Worm (Caenorhabditis elegans) whole organism, young adult: ENCODE measurements around the gene ZK328.6.
A peak's percentile ranks its signal among the peaks of the same experiment; 100 is the strongest.

Experiments used
- F23B12.7 ChIP-seq: sonication (generic microtip); optimal IDR thresholded peaks from 2 replicates; lab custom pipeline; 2017; ENCODE audit warnings: missing genetic modification characterization, mild to moderate bottlenecking, missing compliant biosample characterization, antibody characterized with exemption, moderate library complexity; ENCODE audit not compliant: insufficient read depth
- F52B5.7 ChIP-seq: sonication (generic microtip); optimal IDR thresholded peaks from 2 replicates; lab custom pipeline; 2016; ENCODE audit warnings: mild to moderate bottlenecking, missing genetic modification characterization, missing compliant biosample characterization
- K12H6.12 ChIP-seq: fragments of 200-800 bp; sonication (Bioruptor generic); optimal IDR thresholded peaks from 2 replicates; lab custom pipeline; 2018; ENCODE audit warnings: mild to moderate bottlenecking, missing genetic modification characterization, missing compliant biosample characterization
- ZK185.1 ChIP-seq: sonication (generic microtip); optimal IDR thresholded peaks from 2 replicates; lab custom pipeline; 2016; ENCODE audit warnings: mild to moderate bottlenecking, missing genetic modification characterization, missing compliant biosample characterization; ENCODE audit not compliant: poor library complexity, severe bottlenecking
- attf-3 ChIP-seq: fragments of 200-800 bp; sonication (Bioruptor generic); conservative IDR thresholded peaks from 2 replicates; pipeline ENCODE4 v1.3.6; 2022; ENCODE audit warnings: missing genetic modification reagents, missing genetic modification characterization, missing compliant biosample characterization
- attf-5 ChIP-seq: fragments of 200-800 bp; sonication (Bioruptor generic); optimal IDR thresholded peaks from 2 replicates; lab custom pipeline; 2018; ENCODE audit warnings: mild to moderate bottlenecking, missing genetic modification characterization, missing compliant biosample characterization
- attf-6 ChIP-seq: fragments of 200-800 bp; sonication (Bioruptor generic); IDR thresholded peaks from 2 replicates; pipeline ENCODE4 v1.3.6; 2022; ENCODE audit warnings: missing genetic modification reagents, missing genetic modification characterization, missing compliant biosample characterization
- bed-2 ChIP-seq: fragments of 200-800 bp; sonication (Bioruptor generic); IDR thresholded peaks from 2 replicates; pipeline ENCODE4 v1.3.6; 2022; ENCODE audit warnings: missing genetic modification reagents, missing genetic modification characterization, missing compliant biosample characterization
- cebp-1 ChIP-seq, 2 experiments: fragments of 200-800 bp in 1 of 2; sonication (Bioruptor generic) in 1 of 2; sonication (generic microtip) in 1 of 2; IDR thresholded peaks in 1 of 2; optimal IDR thresholded peaks in 1 of 2; 2 replicates each; pipeline versions ENCODE4 v1.3.6 to Lab custom; 2017 to 2022; ENCODE audit warnings: missing compliant biosample characterization in 2 of 2, missing genetic modification characterization in 2 of 2, mild to moderate bottlenecking in 1 of 2, missing genetic modification reagents in 1 of 2, moderate library complexity in 1 of 2
- ceh-100 ChIP-seq: fragments of 200-800 bp; sonication (Bioruptor generic); IDR thresholded peaks from 2 replicates; pipeline ENCODE4 v1.3.6; 2022; ENCODE audit warnings: missing genetic modification reagents, missing genetic modification characterization, missing compliant biosample characterization
- hlh-12 ChIP-seq: sonication (generic microtip); optimal IDR thresholded peaks from 2 replicates; lab custom pipeline; 2016; ENCODE audit warnings: missing genetic modification characterization, missing compliant biosample characterization
- hmg-1.2 ChIP-seq: fragments of 200-800 bp; sonication (Bioruptor generic); IDR thresholded peaks from 2 replicates; pipeline ENCODE4 v1.3.6; 2022; ENCODE audit warnings: missing genetic modification reagents, missing genetic modification characterization, missing compliant biosample characterization
- hrde-1 ChIP-seq: sonication (generic microtip); optimal IDR thresholded peaks from 2 replicates; lab custom pipeline; 2016; ENCODE audit warnings: missing genetic modification characterization, mild to moderate bottlenecking, missing compliant biosample characterization, moderate library complexity, missing genotype, missing genetic modification reagents, borderline replicate concordance
- let-607 ChIP-seq, 2 experiments: fragments of 200-800 bp in 1 of 2; sonication (Bioruptor generic) in 1 of 2; sonication (generic microtip) in 1 of 2; optimal IDR thresholded peaks; 2 replicates each; lab custom pipeline; 2016 to 2018; ENCODE audit warnings: mild to moderate bottlenecking in 2 of 2, missing compliant biosample characterization in 2 of 2, missing genetic modification characterization in 2 of 2, moderate library complexity in 2 of 2, missing genotype in 1 of 2
- lin-40 ChIP-seq: sonication (generic microtip); optimal IDR thresholded peaks from 2 replicates; lab custom pipeline; 2016; ENCODE audit warnings: missing genetic modification characterization, mild to moderate bottlenecking, missing compliant biosample characterization, missing genotype, missing genetic modification reagents
- lin-54 ChIP-seq: fragments of 200-800 bp; sonication (Bioruptor generic); optimal IDR thresholded peaks from 2 replicates; lab custom pipeline; 2018; ENCODE audit warnings: mild to moderate bottlenecking, missing genetic modification characterization, missing compliant biosample characterization
- lsy-27 ChIP-seq: sonication (generic microtip); optimal IDR thresholded peaks from 2 replicates; lab custom pipeline; 2017; ENCODE audit warnings: missing genetic modification characterization, mild to moderate bottlenecking, missing compliant biosample characterization, antibody characterized with exemption, missing genotype, borderline replicate concordance; ENCODE audit not compliant: insufficient read depth
- madf-6 ChIP-seq: fragments of 200-800 bp; sonication (Bioruptor generic); IDR thresholded peaks from 2 replicates; pipeline ENCODE4 v1.3.6; 2022; ENCODE audit warnings: missing genetic modification reagents, missing genetic modification characterization, missing compliant biosample characterization
- madf-8 ChIP-seq: fragments of 200-800 bp; sonication (Bioruptor generic); conservative IDR thresholded peaks from 2 replicates; pipeline ENCODE4 v1.3.6; 2022; ENCODE audit warnings: missing genetic modification reagents, missing genetic modification characterization, missing compliant biosample characterization
- mes-4 ChIP-seq: sonication (generic microtip); optimal IDR thresholded peaks from 2 replicates; lab custom pipeline; 2016; ENCODE audit warnings: missing genotype, missing genetic modification characterization, missing compliant biosample characterization
- nhr-120 ChIP-seq: fragments of 200-800 bp; sonication (Bioruptor generic); IDR thresholded peaks from 2 replicates; pipeline ENCODE4 v1.3.6; 2022; ENCODE audit warnings: missing genetic modification characterization, missing compliant biosample characterization
- nhr-179 ChIP-seq: sonication (generic microtip); optimal IDR thresholded peaks from 2 replicates; lab custom pipeline; 2016; ENCODE audit warnings: mild to moderate bottlenecking, missing genetic modification characterization, missing compliant biosample characterization
- nhr-27 ChIP-seq: fragments of 200-800 bp; sonication (Bioruptor generic); optimal IDR thresholded peaks from 2 replicates; lab custom pipeline; 2018; ENCODE audit warnings: mild to moderate bottlenecking, missing genetic modification characterization, moderate library complexity, missing compliant biosample characterization
- nhr-90 ChIP-seq: sonication (generic microtip); optimal IDR thresholded peaks from 2 replicates; lab custom pipeline; 2016; ENCODE audit warnings: missing genotype, mild to moderate bottlenecking, missing genetic modification characterization, missing compliant biosample characterization
- pbrm-1 ChIP-seq: fragments of 200-800 bp; sonication (Bioruptor generic); IDR thresholded peaks from 2 replicates; pipeline ENCODE4 v1.3.6; 2022; ENCODE audit warnings: missing genetic modification reagents, missing genetic modification characterization, missing compliant biosample characterization
- snpc-1.1 ChIP-seq: sonication (generic microtip); optimal IDR thresholded peaks from 2 replicates; lab custom pipeline; 2017; ENCODE audit warnings: missing genetic modification characterization, mild to moderate bottlenecking, missing compliant biosample characterization, antibody characterized with exemption, moderate library complexity, missing genotype, missing genetic modification reagents; ENCODE audit not compliant: insufficient read depth
- snpc-1.3 ChIP-seq: sonication (generic microtip); optimal IDR thresholded peaks from 2 replicates; lab custom pipeline; 2017; ENCODE audit warnings: missing genetic modification characterization, mild to moderate bottlenecking, missing compliant biosample characterization, antibody characterized with exemption, moderate library complexity, missing genotype, missing genetic modification reagents; ENCODE audit not compliant: insufficient read depth
- snpc-3.4 ChIP-seq: sonication (generic microtip); optimal IDR thresholded peaks from 2 replicates; lab custom pipeline; 2017; ENCODE audit warnings: missing genetic modification characterization, mild to moderate bottlenecking, missing compliant biosample characterization, antibody characterized with exemption, moderate library complexity, missing genotype, missing genetic modification reagents
- snpc-4 ChIP-seq, 5 experiments: fragments of 150-350 bp in 1 of 5; sonication (generic microtip) in 4 of 5; optimal IDR thresholded peaks; 2 replicates each; lab custom pipeline; 2014 to 2018; ENCODE audit warnings: missing genetic modification characterization in 5 of 5, missing biosample characterization in 3 of 5, antibody characterized with exemption in 2 of 5, mild to moderate bottlenecking in 2 of 5, missing compliant biosample characterization in 2 of 5, missing genotype in 2 of 5, moderate library complexity in 2 of 5, missing genetic modification reagents in 1 of 5
- tbp1 ChIP-seq: fragments of 200-800 bp; sonication (Bioruptor generic); optimal IDR thresholded peaks from 2 replicates; lab custom pipeline; 2018; ENCODE audit warnings: mild to moderate bottlenecking, missing genetic modification characterization, missing compliant biosample characterization
- tbx-9 ChIP-seq: sonication (generic microtip); optimal IDR thresholded peaks from 2 replicates; lab custom pipeline; 2016; ENCODE audit warnings: borderline replicate concordance, missing genetic modification characterization, inconsistent platforms, missing compliant biosample characterization
- tlf-1 ChIP-seq: fragments of 200-800 bp; sonication (Bioruptor generic); optimal IDR thresholded peaks from 2 replicates; lab custom pipeline; 2018; ENCODE audit warnings: mild to moderate bottlenecking, missing genetic modification characterization, missing compliant biosample characterization
- zfh-2 ChIP-seq: fragments of 200-800 bp; sonication (Bioruptor generic); conservative IDR thresholded peaks from 2 replicates; pipeline ENCODE4 v1.3.6; 2022; ENCODE audit warnings: missing genetic modification reagents, missing genetic modification characterization, missing compliant biosample characterization
- zim-3 ChIP-seq: sonication (generic microtip); optimal IDR thresholded peaks from 2 replicates; lab custom pipeline; 2017; ENCODE audit warnings: mild to moderate bottlenecking, missing genetic modification characterization, moderate library complexity, missing compliant biosample characterization
- ztf-18 ChIP-seq: sonication (generic microtip); optimal IDR thresholded peaks from 2 replicates; lab custom pipeline; 2016; ENCODE audit warnings: missing genotype, mild to moderate bottlenecking, missing genetic modification characterization, missing compliant biosample characterization
- ztf-25 ChIP-seq: fragments of 200-800 bp; sonication (Bioruptor generic); IDR thresholded peaks from 2 replicates; pipeline ENCODE4 v1.3.6; 2022; ENCODE audit warnings: missing genetic modification reagents, missing genetic modification characterization, missing compliant biosample characterization

ZK328.6 gene

DNA sequence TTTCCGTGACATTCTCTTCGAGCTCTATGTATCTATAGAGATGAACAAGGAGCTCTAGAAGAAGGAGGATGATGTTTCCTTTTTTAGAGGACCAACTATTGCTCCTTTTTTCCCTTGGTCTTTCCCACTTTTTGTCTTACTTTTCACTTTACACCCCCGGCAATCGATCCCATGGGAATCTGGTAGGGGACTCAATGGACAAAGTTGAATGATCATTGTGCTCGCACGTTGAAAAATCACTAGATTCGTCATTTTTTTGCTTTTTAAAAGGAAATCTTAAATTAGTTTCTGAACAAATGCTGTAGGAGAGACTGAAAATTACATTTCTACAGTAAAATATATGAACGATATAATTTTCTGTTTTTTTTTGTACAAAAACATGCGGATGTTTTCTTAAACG lies 28.4 kb downstream of the ZK328.6 start:
- TF ChIP-seq snpc-3.4 (tag; lab: Kevin White, UChicago): no peak
- no peak for TF ChIP-seq F52B5.7 (tag; lab: Kevin White, UChicago)
- no peak for TF ChIP-seq snpc-4 (GFP tag; optimal IDR thresholded peaks at IDR 0.05; lab: Kevin White, UChicago)
- no peak for TF ChIP-seq snpc-4 (tag; optimal IDR thresholded peaks at IDR 0.05; lab: Kevin White, UChicago)

DNA sequence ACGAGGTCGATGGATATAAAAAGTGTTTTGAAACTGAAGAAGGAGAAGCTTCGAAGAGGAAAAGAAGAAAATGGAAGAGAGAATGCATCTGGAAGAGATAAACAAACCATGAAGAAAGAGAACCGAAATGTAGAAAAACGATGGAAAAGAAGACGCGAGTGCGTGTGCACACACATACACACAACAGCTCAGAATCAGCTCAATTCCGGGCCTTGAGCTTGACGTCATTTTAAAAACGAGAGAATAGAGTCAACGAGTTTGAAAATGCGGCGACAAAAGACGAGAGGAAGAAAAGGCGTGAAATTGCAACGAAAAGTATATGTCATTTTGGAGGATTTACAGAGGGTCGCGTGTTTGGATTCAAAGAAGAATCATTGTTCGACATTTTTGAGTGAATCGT lies 30.8 kb downstream of the ZK328.6 start:
- TF ChIP-seq K12H6.12 (tag; lab: Kevin White, UChicago) (peak; percentile 35), cebp-1 (GFP tag; IDR thresholded peaks at IDR 0.05; lab: Robert Waterston, UW) (no peak), cebp-1 (tag; optimal IDR thresholded peaks at IDR 0.05; lab: Kevin White, UChicago) (peak; percentile 34), ztf-18 (no peak), lin-40 (tag; lab: Kevin White, UChicago) (peak; percentile 6)

DNA sequence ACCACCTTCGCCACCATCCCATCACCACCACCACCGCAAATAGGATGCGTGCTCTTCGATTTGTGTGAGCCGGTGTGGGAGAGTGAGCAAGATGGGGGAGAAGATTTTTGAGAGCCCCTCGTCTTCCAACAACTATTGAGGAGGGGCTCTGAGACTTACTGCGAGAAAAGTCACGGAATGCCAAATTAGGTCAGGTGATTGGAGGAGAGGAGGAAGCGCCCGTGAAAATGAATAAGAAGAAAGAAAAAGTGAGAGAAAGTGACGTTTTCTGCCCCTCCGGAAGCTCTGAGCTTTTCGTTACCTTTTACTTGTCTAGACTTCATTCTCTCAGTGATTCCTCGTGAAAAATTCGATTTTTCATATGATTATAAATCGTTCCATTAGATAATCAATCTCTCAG lies 31.7 kb downstream of the ZK328.6 start:
- TF ChIP-seq madf-8 (GFP tag; lab: Robert Waterston, UW) (no peak), mes-4 (tag; lab: Kevin White, UChicago) (no peak), lin-54 (no peak), zfh-2 (0 out of 2 replicates have a peak, but pooled peaks have one; percentile 18), madf-6 (GFP tag; lab: Robert Waterston, UW) (no peak)

DNA sequence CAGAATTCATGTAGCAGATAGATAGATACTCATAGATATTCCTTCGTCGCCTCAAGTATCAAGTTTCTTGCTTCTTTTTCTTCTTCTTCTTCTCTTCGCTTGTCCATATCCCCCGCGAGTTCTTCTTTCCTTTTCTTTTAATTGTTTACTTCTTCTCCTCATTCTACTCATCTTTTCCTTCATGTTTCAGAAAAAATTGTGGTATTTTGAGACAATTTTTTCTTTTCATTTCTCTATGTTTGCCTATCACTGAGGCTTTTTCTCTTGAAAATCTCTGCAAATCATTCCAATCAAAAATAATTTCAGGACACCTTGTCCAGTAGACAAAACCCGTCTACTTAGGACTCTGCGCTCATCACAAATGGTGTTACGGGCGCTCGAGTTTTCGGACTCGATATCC lies 37.5 kb downstream of the ZK328.6 start, which contains the start of gene T04C9.1:
TSS of gene T04C9.1 (plus strand) at position 301 of the 400 bp plus-strand sequence.
- TF ChIP-seq attf-5 (GFP tag; lab: Kevin White, UChicago): no peak
- TF ChIP-seq hmg-1.2 (GFP tag; lab: Robert Waterston, UW): no peak
- no peak for TF ChIP-seq F23B12.7 (tag; lab: Kevin White, UChicago)
- no peak for TF ChIP-seq snpc-1.3
- no peak for TF ChIP-seq bed-2 (GFP tag; lab: Robert Waterston, UW)
- TF ChIP-seq snpc-1.1 (tag; lab: Kevin White, UChicago): no peak
- no peak for TF ChIP-seq pbrm-1 (GFP tag; lab: Robert Waterston, UW)
- TF ChIP-seq hlh-12 (tag; lab: Kevin White, UChicago): no peak
- no peak for TF ChIP-seq tlf-1 (GFP tag; lab: Kevin White, UChicago)
- TF ChIP-seq nhr-27 (tag; lab: Kevin White, UChicago): no peak
- no peak for TF ChIP-seq hrde-1 (tag; lab: Kevin White, UChicago)
- no peak for TF ChIP-seq tbp1 (GFP tag; lab: Kevin White, UChicago)
- no peak for TF ChIP-seq lsy-27 (tag; lab: Kevin White, UChicago)
- no peak for TF ChIP-seq attf-3
- TF ChIP-seq zfh-2: no peak
- no peak for TF ChIP-seq ZK185.1

DNA sequence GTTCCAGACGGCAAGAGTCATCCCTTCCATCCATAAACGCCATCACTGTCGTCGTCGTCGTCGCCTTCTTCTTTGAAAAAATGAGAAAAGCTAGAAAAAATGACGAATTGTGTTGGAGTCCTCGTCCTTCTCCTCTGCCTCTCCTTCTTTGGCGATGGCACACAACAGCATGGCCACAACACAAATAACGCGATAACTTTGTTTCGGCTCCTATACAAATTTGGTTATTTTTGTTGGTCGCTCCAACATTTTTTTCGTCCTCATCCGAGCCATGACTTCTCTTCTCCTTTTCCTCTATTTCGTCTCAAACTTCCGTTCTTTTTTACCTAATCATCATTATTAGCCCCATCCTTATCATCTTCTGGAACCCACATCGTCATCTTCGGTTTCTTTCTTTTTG lies 38.3 kb downstream of the ZK328.6 start:
- TF ChIP-seq ztf-18 (no peak), hmg-1.2 (GFP tag; lab: Robert Waterston, UW) (no peak), zim-3 (no peak), ztf-25 (GFP tag; lab: Robert Waterston, UW) (no peak), attf-6 (GFP tag; lab: Robert Waterston, UW) (no peak), tbx-9 (tag; lab: Kevin White, UChicago) (no peak), nhr-179 (tag; lab: Kevin White, UChicago) (no peak), ceh-100 (no peak), nhr-120 (GFP tag; lab: Robert Waterston, UW) (no peak), nhr-90 (tag; lab: Kevin White, UChicago) (no peak), tbp1 (GFP tag; lab: Kevin White, UChicago) (no peak), let-607 (tag; optimal IDR thresholded peaks at IDR 0.05; lab: Kevin White, UChicago) (no peak)
